Worm (Caenorhabditis elegans) whole organism, L2 larva: ENCODE measurements around the gene snf-9.

Source experiments
- ceh-82 ChIP-seq: fragments of 150-350 bp; optimal IDR thresholded peaks from 2 replicates; lab custom pipeline; 2014; ENCODE audit warnings: missing biosample characterization, missing genetic modification characterization
- nhr-11 ChIP-seq: fragments of 150-350 bp; optimal IDR thresholded peaks from 2 replicates; lab custom pipeline; 2014; ENCODE audit warnings: missing biosample characterization, missing genetic modification characterization

DNA sequence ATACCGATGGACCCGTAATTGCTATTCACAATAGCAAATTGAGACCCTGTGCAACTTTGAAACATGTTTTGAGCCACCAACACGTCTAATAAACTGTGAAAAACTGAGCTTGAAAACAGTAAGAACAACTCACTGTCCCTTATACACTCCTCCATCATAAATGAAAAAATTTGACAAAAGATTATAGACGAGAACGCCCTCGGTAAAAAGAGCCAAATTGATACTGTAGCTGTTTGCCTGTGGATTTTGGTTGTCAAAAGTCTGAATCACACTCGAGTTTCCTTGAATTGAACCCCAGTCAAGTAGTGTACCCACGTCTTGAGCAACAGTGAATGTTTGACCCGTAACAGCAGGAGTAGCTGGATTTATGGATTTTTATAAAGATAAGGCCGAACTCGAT is 29.1 kb downstream of the snf-9 start:
- TF ChIP-seq nhr-11 (tag; lab: Kevin White, UChicago) (no peak), ceh-82 (tag; lab: Kevin White, UChicago) (no peak)
